Worm (Caenorhabditis elegans) whole organism, late embryonic: Measurements from ENCODE around the gene nlp-50.

Experiments
- ama-1 ChIP-seq: fragments of 150-350 bp; optimal IDR thresholded peaks from 2 replicates; lab custom pipeline; 2014
- npax-4 ChIP-seq: sonication (generic microtip); optimal IDR thresholded peaks from 2 replicates; lab custom pipeline; 2016; ENCODE audit warnings: missing genetic modification characterization, missing compliant biosample characterization
- pha-4 ChIP-seq: fragments of 150-350 bp; optimal IDR thresholded peaks from 2 replicates; lab custom pipeline; 2018; ENCODE audit warnings: missing biosample characterization, missing genetic modification reagents, missing genetic modification characterization
- ref-2 ChIP-seq: sonication (generic microtip); optimal IDR thresholded peaks from 2 replicates; lab custom pipeline; 2016; ENCODE audit warnings: missing genetic modification characterization, missing compliant biosample characterization

ce11 chrII:6808539-6808938 lies 43.7 kb downstream of the nlp-50 start:
- no peak for TF ChIP-seq ama-1 (lab: Kevin White, UChicago)
- no peak for TF ChIP-seq npax-4
- no peak for TF ChIP-seq ref-2 (tag; lab: Kevin White, UChicago)
- no peak for TF ChIP-seq pha-4 (tag; lab: Kevin White, UChicago)
